Fruit fly (Drosophila melanogaster): ENCODE data around the gene esg.

Gene esg

DNA sequence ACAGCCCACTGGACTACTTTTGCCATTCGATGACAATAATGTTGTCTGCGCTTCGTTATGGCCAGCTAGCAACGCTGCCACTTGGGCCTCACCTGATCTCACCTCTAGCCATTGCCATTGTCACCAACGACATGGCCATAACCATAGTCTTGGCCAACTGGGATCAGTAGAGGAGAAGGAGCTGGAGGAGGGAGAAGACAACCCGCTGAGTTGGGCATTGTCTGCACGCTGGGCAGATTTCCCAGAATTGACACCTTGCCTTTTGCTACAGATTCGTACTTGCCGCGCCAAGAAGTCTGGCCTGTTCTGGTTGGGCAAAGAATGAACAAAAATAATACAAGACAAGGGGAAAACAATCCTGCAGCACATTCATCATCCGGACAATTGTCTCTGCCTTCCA, 10.5 kb upstream of the esg start:
- TF ChIP-seq Sin3A (optimal IDR thresholded peaks at IDR 0.05) (no peak), Myc (optimal IDR thresholded peaks at IDR 0.05) (no peak), h (optimal IDR thresholded peaks at IDR 0.05) (no peak), psq (optimal IDR thresholded peaks at IDR 0.05) (no peak), ttk (optimal IDR thresholded peaks at IDR 0.05) (no peak)

DNA sequence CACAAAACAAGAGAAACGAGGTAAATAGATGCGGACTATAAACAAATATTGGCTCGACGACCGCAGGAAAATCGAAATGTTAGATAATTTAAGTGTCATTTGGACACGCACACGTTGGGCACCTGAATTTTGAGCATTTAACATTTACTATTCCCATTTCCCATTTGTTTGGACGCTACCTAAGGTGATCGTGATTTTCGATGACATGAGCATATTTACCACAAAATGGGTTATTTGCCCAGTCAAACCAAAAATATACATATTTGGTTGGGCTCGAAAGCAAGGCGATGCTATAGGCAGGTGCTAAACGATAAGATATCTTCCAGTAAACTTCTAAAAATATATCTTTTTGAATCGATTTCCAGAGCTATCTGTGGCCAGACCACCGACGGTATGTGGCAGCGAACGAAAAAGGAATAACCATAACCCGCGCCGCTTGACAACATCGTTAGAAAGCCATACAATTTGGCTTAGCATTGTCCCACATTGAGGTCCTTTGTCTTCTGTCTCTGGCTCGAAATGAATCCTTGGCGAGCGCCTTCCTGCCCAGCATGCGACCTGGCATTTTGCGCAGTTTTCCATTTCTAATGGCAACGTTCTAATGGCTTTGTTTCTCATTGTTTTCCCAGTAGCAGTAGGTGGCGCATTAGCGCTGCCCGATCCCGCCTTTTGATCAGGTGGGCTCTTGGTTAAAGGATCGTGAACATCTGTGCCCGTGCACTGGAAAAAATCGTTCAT, 9.4 kb upstream of the esg start:
- TF ChIP-seq psq (optimal IDR thresholded peaks at IDR 0.05): no peak

dm6 chr2L:15325555-15326285, 7.9 kb upstream of the esg start:
- no peak for TF ChIP-seq psq (optimal IDR thresholded peaks at IDR 0.05)

dm6 chr2L:15327993-15328392, 5.7 kb upstream of the esg start:
- TF ChIP-seq Sin3A (optimal IDR thresholded peaks at IDR 0.05) (no peak), insv (optimal IDR thresholded peaks at IDR 0.05) (no peak), Myc (optimal IDR thresholded peaks at IDR 0.05) (no peak), psq (optimal IDR thresholded peaks at IDR 0.05) (no peak), ttk (optimal IDR thresholded peaks at IDR 0.05) (no peak)

- TF ChIP-seq insv (optimal IDR thresholded peaks at IDR 0.05) (no peak), Sin3A (optimal IDR thresholded peaks at IDR 0.05) (no peak), psq (optimal IDR thresholded peaks at IDR 0.05) (no peak), h (optimal IDR thresholded peaks at IDR 0.05) (no peak), ttk (optimal IDR thresholded peaks at IDR 0.05) (no peak), Myc (optimal IDR thresholded peaks at IDR 0.05) (no peak)
Measured at dm6 chr2L:15329382-15329781, 4.3 kb upstream of the esg start.

DNA sequence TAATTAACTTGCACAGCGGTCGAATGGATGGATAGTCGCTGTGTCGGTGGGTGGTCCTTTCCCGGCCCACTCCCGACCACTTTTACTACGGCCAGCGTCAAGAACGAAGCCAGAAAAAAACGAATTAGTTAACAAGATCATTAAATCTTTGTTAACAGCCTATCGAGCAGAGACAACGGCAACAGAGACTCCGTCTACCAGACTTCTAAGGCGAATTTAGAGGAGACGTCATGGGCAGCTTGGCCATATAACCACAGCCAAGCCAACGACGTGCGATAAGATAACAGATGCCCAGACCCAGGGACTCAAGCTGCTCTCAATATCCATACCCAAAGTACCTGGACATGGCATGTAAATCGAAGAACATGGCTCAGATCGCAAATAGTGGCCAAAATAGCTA, 3.0 kb upstream of the esg start:
- no peak for TF ChIP-seq Sin3A (optimal IDR thresholded peaks at IDR 0.05)
- no peak for TF ChIP-seq h (optimal IDR thresholded peaks at IDR 0.05)
- TF ChIP-seq psq (optimal IDR thresholded peaks at IDR 0.05): no peak
- no peak for TF ChIP-seq ttk (optimal IDR thresholded peaks at IDR 0.05)

dm6 chr2L:15331353-15331752, 2.3 kb upstream of the esg start:
- TF ChIP-seq h (optimal IDR thresholded peaks at IDR 0.05) (no peak), Sin3A (optimal IDR thresholded peaks at IDR 0.05) (no peak), psq (optimal IDR thresholded peaks at IDR 0.05) (no peak), insv (optimal IDR thresholded peaks at IDR 0.05) (no peak), ttk (optimal IDR thresholded peaks at IDR 0.05) (no peak), Myc (optimal IDR thresholded peaks at IDR 0.05) (no peak)

- TF ChIP-seq Sin3A (optimal IDR thresholded peaks at IDR 0.05): no peak
- TF ChIP-seq h (optimal IDR thresholded peaks at IDR 0.05): no peak
- no peak for TF ChIP-seq Myc (optimal IDR thresholded peaks at IDR 0.05)
- TF ChIP-seq insv (optimal IDR thresholded peaks at IDR 0.05): no peak
- no peak for TF ChIP-seq psq (optimal IDR thresholded peaks at IDR 0.05)
- TF ChIP-seq ttk (optimal IDR thresholded peaks at IDR 0.05): no peak
Measured at dm6 chr2L:15332561-15332960, 1.1 kb upstream of the esg start.

DNA sequence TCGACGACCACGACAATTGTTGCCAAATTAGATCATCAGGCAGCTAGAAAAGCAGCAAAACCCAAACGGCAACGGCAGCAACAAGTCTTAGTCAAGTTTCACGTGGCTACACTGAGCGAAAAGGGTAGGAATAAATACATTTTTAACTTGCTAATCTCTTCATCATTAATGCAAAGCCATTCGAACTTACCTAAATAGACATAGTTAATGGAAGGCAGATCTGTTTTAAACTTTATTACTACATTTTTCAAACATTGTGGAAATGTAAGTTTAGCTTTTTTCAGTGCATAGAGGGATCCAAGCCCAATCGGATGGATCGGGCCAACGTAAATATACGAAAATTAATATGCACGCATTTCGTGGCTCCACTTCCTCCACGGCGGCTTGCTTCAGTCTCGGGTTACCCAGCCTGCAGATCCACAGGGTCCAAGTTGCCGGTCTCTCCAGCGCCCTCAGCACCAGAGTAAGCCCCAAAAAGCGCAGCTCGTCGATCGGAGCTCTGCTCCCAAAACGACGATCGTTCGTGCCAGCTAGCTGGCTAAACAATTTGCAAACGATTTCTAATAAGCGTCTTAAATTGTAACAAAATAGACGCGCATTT, 3.7 kb downstream of the esg start:
- no peak for TF ChIP-seq Sin3A (optimal IDR thresholded peaks at IDR 0.05)
- TF ChIP-seq Myc (optimal IDR thresholded peaks at IDR 0.05): no peak
- TF ChIP-seq ttk (optimal IDR thresholded peaks at IDR 0.05): no peak
- TF ChIP-seq h (optimal IDR thresholded peaks at IDR 0.05): no peak
- no peak for TF ChIP-seq psq (optimal IDR thresholded peaks at IDR 0.05)
- no peak for TF ChIP-seq insv (optimal IDR thresholded peaks at IDR 0.05)

dm6 chr2L:15339601-15340000, 5.9 kb downstream of the esg start:
- no peak for TF ChIP-seq psq (optimal IDR thresholded peaks at IDR 0.05)

DNA sequence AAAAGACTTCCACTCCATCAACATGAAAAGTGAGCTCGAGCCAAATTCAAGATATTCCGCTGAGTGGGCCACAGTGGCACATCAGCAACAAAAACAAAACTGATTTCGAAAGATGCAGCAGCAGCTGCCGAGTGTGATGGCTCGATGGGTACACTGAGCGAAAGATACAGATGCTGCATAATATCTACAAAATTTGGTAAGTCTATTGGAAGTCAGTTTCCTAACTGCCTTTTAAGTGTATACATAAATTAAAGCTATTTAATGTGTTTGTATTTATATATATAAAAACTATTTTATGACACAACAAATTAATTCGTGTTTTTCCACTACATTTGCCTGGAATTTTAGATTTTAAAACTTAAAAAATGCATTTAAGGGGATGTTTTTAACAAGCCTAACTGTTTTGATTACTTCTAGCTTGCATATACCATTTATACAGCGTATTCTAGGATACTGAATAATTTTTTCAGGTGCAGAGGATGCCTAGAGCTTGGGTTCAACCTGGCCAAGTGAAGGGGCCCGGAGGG, 9.8 kb downstream of the esg start:
- TF ChIP-seq ttk (optimal IDR thresholded peaks at IDR 0.05): no peak

DNA sequence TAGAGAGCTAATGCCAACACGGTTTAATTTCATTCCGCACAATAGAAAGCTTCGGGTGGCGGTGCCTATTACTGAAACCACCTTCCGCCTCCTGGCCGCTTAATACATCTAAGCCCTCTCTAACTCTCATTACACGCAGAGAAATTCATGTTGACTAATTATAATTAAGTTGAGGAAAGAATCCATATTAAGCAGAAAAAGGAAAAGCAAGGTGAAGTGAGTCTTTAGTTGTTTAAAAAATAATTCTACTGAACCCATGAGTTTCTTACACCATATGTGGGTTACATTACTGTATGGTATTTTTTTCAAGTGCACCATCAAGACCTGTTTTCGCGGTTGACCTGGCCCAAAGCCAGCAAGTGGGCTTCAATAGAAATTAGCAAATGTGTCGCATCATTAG, 11.6 kb downstream of the esg start:
- no peak for TF ChIP-seq h (optimal IDR thresholded peaks at IDR 0.05)
- TF ChIP-seq ttk (optimal IDR thresholded peaks at IDR 0.05): no peak
- TF ChIP-seq insv (optimal IDR thresholded peaks at IDR 0.05): no peak
- TF ChIP-seq Myc (optimal IDR thresholded peaks at IDR 0.05): no peak
- no peak for TF ChIP-seq Sin3A (optimal IDR thresholded peaks at IDR 0.05)
- no peak for TF ChIP-seq psq (optimal IDR thresholded peaks at IDR 0.05)

dm6 chr2L:15349203-15349602, 15.5 kb downstream of the esg start:
- TF ChIP-seq ttk (optimal IDR thresholded peaks at IDR 0.05) (no peak), Sin3A (optimal IDR thresholded peaks at IDR 0.05) (no peak), h (optimal IDR thresholded peaks at IDR 0.05) (no peak), insv (optimal IDR thresholded peaks at IDR 0.05) (no peak), Myc (optimal IDR thresholded peaks at IDR 0.05) (no peak), psq (optimal IDR thresholded peaks at IDR 0.05) (no peak)
